Fruit fly (Drosophila melanogaster): ENCODE measurements around the gene Cpr73D.

dm6 chr3L:17004218-17004759, 46.8 kb upstream of the Cpr73D start:
- TF ChIP-seq CG4496 (GFP tag; IDR thresholded peaks at IDR 0.05) = peak; percentile 88
- TF ChIP-seq CG10348 (GFP tag; IDR thresholded peaks at IDR 0.05) = peak; percentile 75
- TF ChIP-seq CG15710 (tag; optimal IDR thresholded peaks at IDR 0.05) = peak; percentile 96
- TF ChIP-seq CG14655 (GFP tag; optimal IDR thresholded peaks at IDR 0.05) = peak; percentile 89
- peak; percentile 76 for TF ChIP-seq rn (GFP tag; IDR thresholded peaks at IDR 0.05)
- peak; percentile 76 for TF ChIP-seq EcR (GFP tag; optimal IDR thresholded peaks at IDR 0.05)
- TF ChIP-seq CG8301 (tag; optimal IDR thresholded peaks at IDR 0.05) = peak; percentile 85
- TF ChIP-seq Pif1B (GFP tag; optimal IDR thresholded peaks at IDR 0.05) = peak; percentile 84
- TF ChIP-seq fd96Ca (GFP tag; IDR thresholded peaks at IDR 0.05) = peak; percentile 85
- peak; percentile 70 for TF ChIP-seq gl (tag; optimal IDR thresholded peaks at IDR 0.05)
